Fruit fly (Drosophila melanogaster): ENCODE data around the gene Fit1.

Gene Fit1

DNA sequence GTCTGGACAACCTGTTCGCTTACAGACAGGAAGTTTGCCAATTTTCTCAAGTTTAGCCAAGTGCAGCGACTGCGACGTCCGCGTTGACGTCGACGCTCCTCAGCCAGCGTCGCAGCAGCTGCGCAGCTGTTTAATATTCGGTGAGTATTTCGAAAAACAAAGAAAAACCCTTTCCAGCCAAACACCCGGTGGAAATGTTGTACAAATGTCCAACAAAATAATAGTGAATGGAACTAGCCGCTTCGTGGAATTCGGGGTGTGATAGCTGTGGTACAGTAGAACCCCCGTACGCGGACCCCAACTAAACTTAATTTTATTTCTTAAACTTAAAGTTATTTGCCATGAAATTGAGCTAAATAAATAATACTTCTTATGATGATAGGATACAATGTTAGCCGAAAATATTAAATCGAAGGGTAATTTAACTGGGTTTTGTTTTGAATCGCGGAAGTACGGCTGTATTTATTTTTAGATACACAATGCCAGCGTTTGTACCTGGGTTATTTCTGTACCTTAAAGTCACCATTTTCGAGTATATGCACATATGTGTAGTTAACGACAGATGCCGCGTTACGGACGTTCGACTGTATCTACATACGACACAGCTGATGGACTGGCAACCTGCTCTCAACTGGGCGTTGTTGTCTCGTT, 5.6 kb downstream of the Fit1 start (continued):
- peak; percentile 78 for TF ChIP-seq CG31441 (GFP tag; IDR thresholded peaks at IDR 0.05)
- peak; percentile 67 for TF ChIP-seq Atf6 (GFP tag; IDR thresholded peaks at IDR 0.05)
- TF ChIP-seq CG10147 (GFP tag; optimal IDR thresholded peaks at IDR 0.05) = peak; percentile 66
- peak; percentile 84 for TF ChIP-seq nmo (GFP tag; optimal IDR thresholded peaks at IDR 0.05)
- peak; percentile 45 for TF ChIP-seq CG6813 (GFP tag; optimal IDR thresholded peaks at IDR 0.05)
- TF ChIP-seq Max (GFP tag; optimal IDR thresholded peaks at IDR 0.05) = peak; percentile 69
- TF ChIP-seq Fer1 (GFP tag; optimal IDR thresholded peaks at IDR 0.05) = peak; percentile 80
- peak; percentile 41 for TF ChIP-seq oc (tag; optimal IDR thresholded peaks at IDR 0.05)
- TF ChIP-seq CG5245 (GFP tag; optimal IDR thresholded peaks at IDR 0.05) = peak; percentile 45
- TF ChIP-seq CG5953 (GFP tag; IDR thresholded peaks at IDR 0.05) = no peak
- no peak for TF ChIP-seq Sin3A (optimal IDR thresholded peaks at IDR 0.05)
- no peak for TF ChIP-seq MTF-1 (GFP tag; optimal IDR thresholded peaks at IDR 0.05; ENCODE audit: borderline replicate concordance)
- no peak for TF ChIP-seq sima (GFP tag; optimal IDR thresholded peaks at IDR 0.05)
- TF ChIP-seq CG8281 (tag; optimal IDR thresholded peaks at IDR 0.05) = peak; percentile 45
- TF ChIP-seq ap (GFP tag; IDR thresholded peaks at IDR 0.05) = no peak
- TF ChIP-seq CG11696 (GFP tag; IDR thresholded peaks at IDR 0.05) = no peak
- TF ChIP-seq CG8388 (GFP tag; optimal IDR thresholded peaks at IDR 0.05) = peak; percentile 73
- no peak for TF ChIP-seq CG43689 (GFP tag; IDR thresholded peaks at IDR 0.05)
- no peak for TF ChIP-seq tna (GFP tag; IDR thresholded peaks at IDR 0.05; ENCODE audit: partially characterized antibody)
- peak; percentile 61 to 68 for TF ChIP-seq chif (GFP tag; optimal IDR thresholded peaks at IDR 0.05)
- TF ChIP-seq CG1647 (GFP tag; optimal IDR thresholded peaks at IDR 0.05) = peak; percentile 64
- TF ChIP-seq CG7556 (GFP tag; optimal IDR thresholded peaks at IDR 0.05) = peak; percentile 87
- peak; percentile 65 for TF ChIP-seq CG16863 (GFP tag; optimal IDR thresholded peaks at IDR 0.05)
- peak; percentile 83 for TF ChIP-seq Oli (tag; optimal IDR thresholded peaks at IDR 0.05)
- TF ChIP-seq insv (GFP tag; optimal IDR thresholded peaks at IDR 0.05) = peak in 1 of 2 experiments; percentile 26
- peak; percentile 63 for TF ChIP-seq Bteb2 (GFP tag; optimal IDR thresholded peaks at IDR 0.05)
- peak; percentile 54 for TF ChIP-seq CG7786 (GFP tag; optimal IDR thresholded peaks at IDR 0.05)
- TF ChIP-seq CG7987 (GFP tag; optimal IDR thresholded peaks at IDR 0.05) = no peak
- no peak for TF ChIP-seq ERR (GFP tag; optimal IDR thresholded peaks at IDR 0.05)
- no peak for TF ChIP-seq pzg (GFP tag; optimal IDR thresholded peaks at IDR 0.05)
- peak; percentile 25 for TF ChIP-seq btn (GFP tag; optimal IDR thresholded peaks at IDR 0.05)
- TF ChIP-seq ci (GFP tag; IDR thresholded peaks at IDR 0.05) = peak; percentile 78
- TF ChIP-seq dmrt99B (tag; optimal IDR thresholded peaks at IDR 0.05) = peak; percentile 90
- TF ChIP-seq kni (GFP tag; optimal IDR thresholded peaks at IDR 0.05) = no peak
- no peak for TF ChIP-seq jumu (GFP tag; optimal IDR thresholded peaks at IDR 0.05)
- TF ChIP-seq CG12071 (GFP tag; optimal IDR thresholded peaks at IDR 0.05) = peak; percentile 30
- no peak for TF ChIP-seq aop (GFP tag; IDR thresholded peaks at IDR 0.05)
- TF ChIP-seq dmrt11E (tag; optimal IDR thresholded peaks at IDR 0.05) = peak; percentile 75
- peak; percentile 57 for TF ChIP-seq sqz (GFP tag; optimal IDR thresholded peaks at IDR 0.05)
- no peak for TF ChIP-seq trh (GFP tag; optimal IDR thresholded peaks at IDR 0.05)
- TF ChIP-seq cato (GFP tag; optimal IDR thresholded peaks at IDR 0.05; ENCODE audit: borderline replicate concordance) = no peak
- peak; percentile 54 for TF ChIP-seq NfI (GFP tag; optimal IDR thresholded peaks at IDR 0.05)
- no peak for TF ChIP-seq Hey (tag; optimal IDR thresholded peaks at IDR 0.05)
- TF ChIP-seq nau (GFP tag; optimal IDR thresholded peaks at IDR 0.05) = peak; percentile 54
- no peak for TF ChIP-seq p53 (GFP tag; optimal IDR thresholded peaks at IDR 0.05)
- peak; percentile 51 for TF ChIP-seq CG15514 (GFP tag; optimal IDR thresholded peaks at IDR 0.05)
- TF ChIP-seq Dfd (GFP tag; optimal IDR thresholded peaks at IDR 0.05) = no peak
- TF ChIP-seq Spps (tag; optimal IDR thresholded peaks at IDR 0.05) = peak; percentile 28
- TF ChIP-seq CG33557 (GFP tag; optimal IDR thresholded peaks at IDR 0.05) = peak; percentile 59
- no peak for TF ChIP-seq fu2 (GFP tag; optimal IDR thresholded peaks at IDR 0.05)
